Worm (Caenorhabditis elegans): ENCODE results near the gene C01G5.25.

- TF ChIP-seq ZK546.5 (tag; optimal IDR thresholded peaks at IDR 0.05) (no peak), mdl-1 (tag; optimal IDR thresholded peaks at IDR 0.05) (no peak), egl-27 (tag; optimal IDR thresholded peaks at IDR 0.05) (no peak), gmeb-1 (tag; optimal IDR thresholded peaks at IDR 0.05) (peak; percentile 2), fos-1 (tag; optimal IDR thresholded peaks at IDR 0.05) (no peak), elt-3 (tag; optimal IDR thresholded peaks at IDR 0.05) (no peak), nhr-77 (tag; optimal IDR thresholded peaks at IDR 0.05) (no peak), peb-1 (tag; optimal IDR thresholded peaks at IDR 0.05) (no peak), unc-39 (tag; optimal IDR thresholded peaks at IDR 0.05) (no peak), ceh-82 (tag; optimal IDR thresholded peaks at IDR 0.05) (no peak)
Measured at ce11 chrIV:6575959-6576727, 34.7 kb downstream of the C01G5.25 start.
